Fruit fly (Drosophila melanogaster) whole organism, embryonic: ENCODE results near the gene Oatp74D.

Source experiments
- Atf6 ChIP-seq: fragments of 200-800 bp; sonication (Bioruptor generic); IDR thresholded peaks from 2 replicates; pipeline ENCODE4 v1.3.6; 2022; ENCODE audit warnings: missing biosample characterization, missing genetic modification characterization
- Blimp-1 ChIP-seq: fragments of 200-800 bp; sonication (Bioruptor generic); optimal IDR thresholded peaks from 3 replicates; lab custom pipeline; 2018; ENCODE audit warnings: missing biosample characterization, missing genetic modification characterization, mild to moderate bottlenecking, moderate library complexity, missing genetic modification reagents
- CG10366 ChIP-seq: fragments of 200-800 bp; sonication (Bioruptor generic); IDR thresholded peaks from 2 replicates; pipeline ENCODE4 v1.3.6; 2022; ENCODE audit warnings: missing biosample characterization, missing genetic modification characterization
- CG10543 ChIP-seq: fragments of 200-800 bp; sonication (Bioruptor generic); optimal IDR thresholded peaks from 3 replicates; lab custom pipeline; 2017; ENCODE audit warnings: missing biosample characterization, mild to moderate bottlenecking, missing genetic modification characterization, moderate library complexity
- CG11085 ChIP-seq: fragments of 200-800 bp; sonication (Bioruptor generic); IDR thresholded peaks from 2 replicates; pipeline ENCODE4 v1.3.6; 2022; ENCODE audit warnings: missing biosample characterization, missing genetic modification characterization
- CG12155 ChIP-seq: fragments of 200-800 bp; sonication (Bioruptor generic); optimal IDR thresholded peaks from 3 replicates; lab custom pipeline; 2016; ENCODE audit warnings: missing biosample characterization, missing genetic modification characterization
- CG14050 ChIP-seq: fragments of 200-800 bp; sonication (Bioruptor generic); IDR thresholded peaks from 3 replicates; pipeline ENCODE4 v1.3.6; 2022; ENCODE audit warnings: missing biosample characterization, missing genetic modification characterization
- CG15011 ChIP-seq: fragments of 200-800 bp; sonication (Bioruptor generic); optimal IDR thresholded peaks from 3 replicates; lab custom pipeline; 2018; ENCODE audit warnings: missing biosample characterization, mild to moderate bottlenecking, missing genetic modification characterization
- CG1647 ChIP-seq: fragments of 200-800 bp; sonication (Bioruptor generic); optimal IDR thresholded peaks from 3 replicates; lab custom pipeline; 2016; ENCODE audit warnings: missing biosample characterization, missing genetic modification characterization
- CG16815 ChIP-seq: fragments of 200-800 bp; sonication (Bioruptor generic); optimal IDR thresholded peaks from 3 replicates; lab custom pipeline; 2017; ENCODE audit warnings: missing biosample characterization, mild to moderate bottlenecking, missing genetic modification characterization
- CG17186 ChIP-seq: fragments of 200-800 bp; sonication (Bioruptor generic); optimal IDR thresholded peaks from 3 replicates; lab custom pipeline; 2017; ENCODE audit warnings: missing biosample characterization, missing genetic modification reagents, missing genetic modification characterization
- CG2199 ChIP-seq: fragments of 200-800 bp; sonication (Bioruptor generic); IDR thresholded peaks from 3 replicates; pipeline ENCODE4 v1.3.6; 2022; ENCODE audit warnings: missing biosample characterization, missing genetic modification characterization
- CG2712 ChIP-seq: fragments of 200-800 bp; optimal IDR thresholded peaks from 3 replicates; lab custom pipeline; 2019; ENCODE audit warnings: missing biosample characterization, mild to moderate bottlenecking, missing genetic modification characterization, moderate library complexity
- CG30403 ChIP-seq: fragments of 200-800 bp; sonication (Bioruptor generic); optimal IDR thresholded peaks from 3 replicates; lab custom pipeline; 2016; ENCODE audit warnings: missing biosample characterization, missing genetic modification characterization
- CG34224 ChIP-seq: fragments of 200-800 bp; sonication (Bioruptor generic); IDR thresholded peaks from 3 replicates; pipeline ENCODE4 v1.3.6; 2022; ENCODE audit warnings: missing biosample characterization, missing genetic modification characterization; ENCODE audit not compliant: partially characterized antibody
- CG4854 ChIP-seq: fragments of 200-800 bp; sonication (Bioruptor generic); optimal IDR thresholded peaks from 2 replicates; lab custom pipeline; 2016; ENCODE audit warnings: missing biosample characterization, missing genetic modification characterization, inconsistent platforms
- CG8924 ChIP-seq: fragments of 200-800 bp; optimal IDR thresholded peaks from 3 replicates; lab custom pipeline; 2019; ENCODE audit warnings: missing biosample characterization, mild to moderate bottlenecking, missing genetic modification characterization, moderate library complexity
- CTCF ChIP-seq: fragments of 200-800 bp; sonication (Bioruptor generic); optimal IDR thresholded peaks from 2 replicates; lab custom pipeline; 2017; ENCODE audit warnings: missing biosample characterization, mild to moderate bottlenecking, missing genetic modification characterization, moderate library complexity
- CkIIα-i1 ChIP-seq: fragments of 200-800 bp; sonication (Bioruptor generic); IDR thresholded peaks from 2 replicates; pipeline ENCODE4 v1.3.6; 2022; ENCODE audit warnings: missing biosample characterization, missing genetic modification characterization
- HLH3B ChIP-seq: fragments of 200-800 bp; sonication (Bioruptor generic); IDR thresholded peaks from 2 replicates; pipeline ENCODE4 v1.3.6; 2022; ENCODE audit warnings: missing biosample characterization, missing genetic modification characterization
- HLH4C ChIP-seq: fragments of 200-800 bp; sonication (Bioruptor generic); IDR thresholded peaks from 3 replicates; pipeline ENCODE4 v1.3.6; 2022; ENCODE audit warnings: missing biosample characterization, missing genetic modification characterization; ENCODE audit not compliant: partially characterized antibody
- Hand ChIP-seq: fragments of 200-800 bp; sonication (Bioruptor generic); optimal IDR thresholded peaks from 2 replicates; lab custom pipeline; 2017; ENCODE audit warnings: mild to moderate bottlenecking, missing biosample characterization, missing genetic modification reagents, missing genetic modification characterization
- Hr3 ChIP-seq: fragments of 200-800 bp; sonication (Bioruptor generic); optimal IDR thresholded peaks from 3 replicates; lab custom pipeline; 2016; ENCODE audit warnings: missing biosample characterization, missing genetic modification characterization
- MTF-1 ChIP-seq: fragments of 200-800 bp; sonication (Bioruptor generic); optimal IDR thresholded peaks from 2 replicates; lab custom pipeline; 2018; ENCODE audit warnings: missing biosample characterization, mild to moderate bottlenecking, missing genetic modification characterization, borderline replicate concordance
- Mad ChIP-seq: fragments of 200-800 bp; sonication (Bioruptor generic); optimal IDR thresholded peaks from 2 replicates; lab custom pipeline; 2016; ENCODE audit warnings: missing biosample characterization, missing genetic modification characterization
- Meics ChIP-seq: fragments of 200-800 bp; sonication (Bioruptor generic); optimal IDR thresholded peaks from 2 replicates; lab custom pipeline; 2017; ENCODE audit warnings: missing biosample characterization, mild to moderate bottlenecking, missing genetic modification characterization
- NK7.1 ChIP-seq: fragments of 200-800 bp; sonication (Bioruptor generic); optimal IDR thresholded peaks from 3 replicates; lab custom pipeline; 2016; ENCODE audit warnings: missing biosample characterization, missing genetic modification characterization
- Neu2 ChIP-seq: fragments of 200-800 bp; sonication (Bioruptor generic); optimal IDR thresholded peaks from 3 replicates; lab custom pipeline; 2016; ENCODE audit warnings: missing biosample characterization, missing genetic modification characterization, borderline replicate concordance
- Nf-YC ChIP-seq: fragments of 200-800 bp; optimal IDR thresholded peaks from 3 replicates; lab custom pipeline; 2019; ENCODE audit warnings: missing biosample characterization, mild to moderate bottlenecking, missing genetic modification characterization, moderate library complexity
- Spps ChIP-seq: fragments of 200-800 bp; sonication (Bioruptor generic); optimal IDR thresholded peaks from 2 replicates; lab custom pipeline; 2018; ENCODE audit warnings: missing biosample characterization, mild to moderate bottlenecking, missing genetic modification characterization
- Sry-β ChIP-seq: fragments of 200-800 bp; sonication (Bioruptor generic); optimal IDR thresholded peaks from 2 replicates; lab custom pipeline; 2018; ENCODE audit warnings: missing biosample characterization, mild to moderate bottlenecking, missing genetic modification characterization, moderate library complexity
- Vsx1 ChIP-seq: fragments of 200-800 bp; sonication (Bioruptor generic); optimal IDR thresholded peaks from 2 replicates; lab custom pipeline; 2017; ENCODE audit warnings: missing biosample characterization, mild to moderate bottlenecking, missing genetic modification characterization, missing genetic modification reagents
- al ChIP-seq: fragments of 200-800 bp; sonication (Bioruptor generic); IDR thresholded peaks from 2 replicates; pipeline ENCODE4 v1.3.6; 2022; ENCODE audit warnings: missing biosample characterization, missing genetic modification characterization
- ara ChIP-seq: fragments of 200-800 bp; sonication (Bioruptor generic); IDR thresholded peaks from 2 replicates; pipeline ENCODE4 v1.3.6; 2022; ENCODE audit warnings: missing biosample characterization, missing genetic modification characterization
- az2 ChIP-seq: fragments of 200-800 bp; sonication (Bioruptor generic); optimal IDR thresholded peaks from 3 replicates; lab custom pipeline; 2016; ENCODE audit warnings: missing biosample characterization, missing genetic modification characterization
- bowl ChIP-seq: fragments of 200-800 bp; sonication (Bioruptor generic); IDR thresholded peaks from 2 replicates; pipeline ENCODE4 v1.3.6; 2022; ENCODE audit warnings: missing biosample characterization, missing genetic modification characterization
- cato ChIP-seq: fragments of 200-800 bp; sonication (Bioruptor generic); optimal IDR thresholded peaks from 2 replicates; lab custom pipeline; 2016; ENCODE audit warnings: missing biosample characterization, missing genetic modification characterization, borderline replicate concordance
- chif ChIP-seq, 2 experiments: fragments of 200-800 bp; sonication (Bioruptor generic); optimal IDR thresholded peaks; 3 replicates each; lab custom pipeline; 2016; ENCODE audit warnings: missing biosample characterization in 2 of 2, missing genetic modification characterization in 2 of 2
- crp ChIP-seq, 2 experiments: fragments of 200-800 bp; sonication (Bioruptor generic); optimal IDR thresholded peaks; 2 replicates in 1 of 2; 3 replicates in 1 of 2; lab custom pipeline; 2017; ENCODE audit warnings: missing biosample characterization in 2 of 2, missing genetic modification characterization in 2 of 2, mild to moderate bottlenecking in 1 of 2, moderate library complexity in 1 of 2
- da ChIP-seq: fragments of 200-800 bp; sonication (Bioruptor generic); optimal IDR thresholded peaks from 2 replicates; lab custom pipeline; 2016; ENCODE audit warnings: missing biosample characterization, missing genetic modification characterization
- ems ChIP-seq: fragments of 200-800 bp; sonication (Bioruptor generic); optimal IDR thresholded peaks from 3 replicates; lab custom pipeline; 2016; ENCODE audit warnings: missing biosample characterization, missing genetic modification characterization
- esg ChIP-seq: fragments of 200-800 bp; sonication (Bioruptor generic); conservative IDR thresholded peaks from 2 replicates; pipeline ENCODE4 v1.3.6; 2022; ENCODE audit warnings: missing biosample characterization, missing genetic modification characterization
- h ChIP-seq: fragments of >200 bp; optimal IDR thresholded peaks from 2 replicates; lab custom pipeline; 2017
- jigr1 ChIP-seq: fragments of 200-800 bp; sonication (Bioruptor generic); IDR thresholded peaks from 3 replicates; pipeline ENCODE4 v1.3.6; 2022; ENCODE audit warnings: missing biosample characterization, missing genetic modification characterization
- ken ChIP-seq: fragments of 200-800 bp; sonication (Bioruptor generic); IDR thresholded peaks from 3 replicates; pipeline ENCODE4 v1.3.6; 2022; ENCODE audit warnings: missing biosample characterization, missing genetic modification characterization
- luna ChIP-seq: fragments of 200-800 bp; sonication (Bioruptor generic); optimal IDR thresholded peaks from 2 replicates; lab custom pipeline; 2016; ENCODE audit warnings: missing biosample characterization, missing genetic modification characterization
- nau ChIP-seq: fragments of 200-800 bp; sonication (Bioruptor generic); optimal IDR thresholded peaks from 3 replicates; lab custom pipeline; 2017; ENCODE audit warnings: missing biosample characterization, mild to moderate bottlenecking, missing genetic modification characterization, missing genetic modification reagents
- rib ChIP-seq: fragments of 200-800 bp; sonication (Bioruptor generic); IDR thresholded peaks from 2 replicates; pipeline ENCODE4 v1.3.6; 2022; ENCODE audit warnings: missing biosample characterization, missing genetic modification characterization
- slp2 ChIP-seq: fragments of 200-800 bp; sonication (Bioruptor generic); optimal IDR thresholded peaks from 2 replicates; lab custom pipeline; 2016; ENCODE audit warnings: missing biosample characterization, missing genetic modification characterization
- twi ChIP-seq: fragments of 200-800 bp; optimal IDR thresholded peaks from 2 replicates; lab custom pipeline; 2019; ENCODE audit warnings: missing biosample characterization, mild to moderate bottlenecking, missing genetic modification characterization, moderate library complexity
- vvl ChIP-seq: fragments of 200-800 bp; sonication (Bioruptor generic); IDR thresholded peaks from 2 replicates; pipeline ENCODE4 v1.3.6; 2022; ENCODE audit warnings: missing biosample characterization, missing genetic modification characterization
- yki ChIP-seq: fragments of >200 bp; optimal IDR thresholded peaks from 3 replicates; lab custom pipeline; 2018

Gene Oatp74D

DNA sequence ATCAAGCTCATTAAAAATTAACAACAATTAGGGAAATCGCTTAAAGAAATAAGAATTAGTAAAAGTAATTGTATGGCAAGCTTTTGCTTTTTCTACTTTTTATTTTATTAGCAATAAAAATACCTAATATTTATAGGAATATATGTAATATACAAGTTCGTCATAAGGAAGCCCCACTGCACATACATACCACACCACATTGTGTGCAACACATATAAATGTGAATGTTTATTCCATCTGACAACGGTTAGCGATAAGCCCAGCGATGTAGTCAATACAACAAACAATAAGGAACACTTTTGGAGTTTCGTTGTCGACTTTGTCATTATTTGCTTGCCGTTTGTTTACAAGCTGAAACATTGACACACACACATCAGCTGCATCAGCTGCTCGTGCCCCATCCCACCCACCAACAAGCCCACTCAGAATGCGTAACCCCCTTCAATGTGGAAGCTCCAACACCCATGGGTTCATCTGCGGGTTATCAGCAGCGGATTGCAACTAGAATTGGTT, 1.6 kb upstream of the Oatp74D start (continued):
- peak; percentile 84 for TF ChIP-seq Spps (tag; lab: Kevin White, UChicago)
- no peak for TF ChIP-seq jigr1 (GFP tag; lab: Robert Waterston, UW)
- no peak for TF ChIP-seq Atf6
- TF ChIP-seq luna (GFP tag; lab: Kevin White, UChicago), result no peak
- TF ChIP-seq rib, result no peak
- TF ChIP-seq Blimp-1 (GFP tag; lab: Kevin White, UChicago), result peak; percentile 87
- TF ChIP-seq CG10366 (GFP tag; lab: Robert Waterston, UW), result peak; percentile 22; the same call in 1 of the 2 replicates
- TF ChIP-seq h (lab: Kevin White, UChicago), result no peak
- TF ChIP-seq crp (GFP tag; optimal IDR thresholded peaks at IDR 0.05; lab: Kevin White, UChicago), result peak in 1 of 2 experiments; percentile 57
- no peak for TF ChIP-seq Neu2 (GFP tag; lab: Kevin White, UChicago)
- no peak for TF ChIP-seq al
- TF ChIP-seq CG12155 (GFP tag; lab: Kevin White, UChicago), result no peak
- no peak for TF ChIP-seq CG34224 (GFP tag; lab: Robert Waterston, UW)
- TF ChIP-seq Vsx1, result peak; percentile 92
- TF ChIP-seq HLH4C (GFP tag; lab: Robert Waterston, UW), result no peak
- TF ChIP-seq Mad (GFP tag; lab: Kevin White, UChicago), result peak; percentile 29
- no peak for TF ChIP-seq Hand (GFP tag; lab: Kevin White, UChicago)
- TF ChIP-seq CkIIα-i1 (GFP tag; lab: Robert Waterston, UW), result no peak
- no peak for TF ChIP-seq yki
- TF ChIP-seq esg, result no peak
- TF ChIP-seq MTF-1, result peak; percentile 96
- 0 out of 3 replicates have a peak, but pooled peaks have one; percentile 42 for TF ChIP-seq ken
- TF ChIP-seq CG17186 (GFP tag; lab: Kevin White, UChicago), result peak; percentile 88
- peak; percentile 39 for TF ChIP-seq az2 (GFP tag; lab: Kevin White, UChicago)
- TF ChIP-seq CG15011, result peak; percentile 74
- peak; percentile 67 for TF ChIP-seq CG4854 (GFP tag; lab: Kevin White, UChicago)
- peak; percentile 61; the same call in 1 of the 2 replicates for TF ChIP-seq HLH3B (GFP tag; lab: Robert Waterston, UW)
- no peak for TF ChIP-seq CG16815 (GFP tag; lab: Kevin White, UChicago)
- TF ChIP-seq nau (GFP tag; lab: Kevin White, UChicago), result peak; percentile 90
- TF ChIP-seq CG2199 (GFP tag; lab: Robert Waterston, UW), result peak; percentile 73; the same call in 2 of the 3 replicates
- no peak for TF ChIP-seq CG11085
- TF ChIP-seq vvl, result peak; percentile 66
- TF ChIP-seq CTCF, result peak; percentile 59
- TF ChIP-seq Hr3 (GFP tag; lab: Kevin White, UChicago), result no peak
- peak; percentile 81 for TF ChIP-seq CG8924 (tag; lab: Kevin White, UChicago)
- no peak for TF ChIP-seq NK7.1 (GFP tag; lab: Kevin White, UChicago)
- TF ChIP-seq Sry-β (GFP tag; lab: Kevin White, UChicago), result peak; percentile 70
- TF ChIP-seq cato (GFP tag; lab: Kevin White, UChicago), result peak; percentile 70
- TF ChIP-seq CG14050 (GFP tag; lab: Robert Waterston, UW), result no peak
- TF ChIP-seq CG2712 (tag; lab: Kevin White, UChicago), result peak; percentile 76
- TF ChIP-seq CG1647 (GFP tag; lab: Kevin White, UChicago), result peak; percentile 11
- no peak for TF ChIP-seq slp2 (GFP tag; lab: Kevin White, UChicago)
- TF ChIP-seq ara (GFP tag; lab: Robert Waterston, UW), result peak; percentile 79
- TF ChIP-seq da (GFP tag; lab: Kevin White, UChicago), result peak; percentile 40
- TF ChIP-seq bowl (GFP tag; lab: Robert Waterston, UW), result no peak
- peak; percentile 2 for TF ChIP-seq Meics
- TF ChIP-seq chif (GFP tag; optimal IDR thresholded peaks at IDR 0.05; lab: Kevin White, UChicago), result peak; percentile 55 to 60
- TF ChIP-seq CG30403, result no peak
- no peak for TF ChIP-seq Nf-YC (tag; lab: Kevin White, UChicago)
- no peak for TF ChIP-seq ems (GFP tag; lab: Kevin White, UChicago)
- TF ChIP-seq twi (tag; lab: Kevin White, UChicago), result peak; percentile 80
- peak; percentile 55 for TF ChIP-seq CG10543
